Worm (Caenorhabditis elegans) whole organism, L4 larva: Measurements from ENCODE around the gene F09E5.8.
A peak's percentile ranks its signal among the peaks of the same experiment; 100 is the strongest.

ENCODE experiments used
- D1046.2 ChIP-seq: fragments of 200-800 bp; sonication (Bioruptor generic); IDR thresholded peaks from 2 replicates; pipeline ENCODE4 v1.3.6; 2022; ENCODE audit warnings: missing genetic modification characterization, missing compliant biosample characterization
- F10B5.3 ChIP-seq: sonication (generic microtip); optimal IDR thresholded peaks from 2 replicates; lab custom pipeline; 2016; ENCODE audit warnings: mild to moderate bottlenecking, missing genetic modification characterization, missing compliant biosample characterization
- F49E8.2 ChIP-seq: sonication (generic microtip); optimal IDR thresholded peaks from 2 replicates; lab custom pipeline; 2016; ENCODE audit warnings: missing compliant biosample characterization, mild to moderate bottlenecking, missing genetic modification characterization, borderline replicate concordance
- T20F7.1 ChIP-seq: fragments of 200-800 bp; sonication (Bioruptor generic); optimal IDR thresholded peaks from 2 replicates; lab custom pipeline; 2018; ENCODE audit warnings: mild to moderate bottlenecking, missing genetic modification characterization, missing compliant biosample characterization
- T26A8.4 ChIP-seq: fragments of 200-800 bp; sonication (Bioruptor generic); IDR thresholded peaks from 2 replicates; pipeline ENCODE4 v1.3.6; 2022; ENCODE audit warnings: missing genetic modification characterization, missing compliant biosample characterization
- Y75B8A.6 ChIP-seq: fragments of 200-800 bp; sonication (Bioruptor generic); IDR thresholded peaks from 2 replicates; pipeline ENCODE4 v1.3.6; 2022; ENCODE audit warnings: missing genetic modification reagents, missing genetic modification characterization, missing compliant biosample characterization
- ZK337.2 ChIP-seq: fragments of 200-800 bp; sonication (Bioruptor generic); IDR thresholded peaks from 2 replicates; pipeline ENCODE4 v1.3.6; 2022; ENCODE audit warnings: missing genetic modification reagents, missing genetic modification characterization, missing compliant biosample characterization
- ZK546.5 ChIP-seq, 2 experiments: sonication (generic microtip); optimal IDR thresholded peaks; 2 replicates each; lab custom pipeline; 2017; ENCODE audit warnings: missing biosample characterization in 2 of 2, missing genetic modification characterization in 2 of 2
- aly-2 ChIP-seq: sonication (generic microtip); optimal IDR thresholded peaks from 2 replicates; lab custom pipeline; 2018; ENCODE audit warnings: missing biosample characterization, missing genetic modification characterization
- arid-1 ChIP-seq: fragments of 200-800 bp; sonication (Bioruptor generic); conservative IDR thresholded peaks from 2 replicates; pipeline ENCODE4 v1.3.6; 2022; ENCODE audit warnings: missing genetic modification reagents, missing genetic modification characterization, missing compliant biosample characterization
- ceh-32 ChIP-seq: sonication (generic microtip); optimal IDR thresholded peaks from 2 replicates; lab custom pipeline; 2016; ENCODE audit warnings: mild to moderate bottlenecking, missing genetic modification characterization, missing compliant biosample characterization; ENCODE audit not compliant: poor library complexity
- ceh-44 ChIP-seq: fragments of 200-800 bp; sonication (Bioruptor generic); IDR thresholded peaks from 2 replicates; pipeline ENCODE4 v1.3.6; 2022; ENCODE audit warnings: missing genetic modification reagents, missing genetic modification characterization, missing compliant biosample characterization
- ces-1 ChIP-seq: fragments of 150-350 bp; sonication (generic microtip); optimal IDR thresholded peaks from 4 replicates; lab custom pipeline; 2014; ENCODE audit warnings: missing biosample characterization, missing genetic modification reagents, missing genetic modification characterization
- daf-16 ChIP-seq, 3 experiments: sonication (generic microtip); optimal IDR thresholded peaks; 2 replicates each; lab custom pipeline; 2016 to 2017; ENCODE audit warnings: missing genetic modification characterization in 3 of 3, missing genetic modification reagents in 3 of 3, mild to moderate bottlenecking in 2 of 3, missing compliant biosample characterization in 2 of 3, missing biosample characterization in 1 of 3, moderate library complexity in 1 of 3
- dmd-6 ChIP-seq: fragments of 200-800 bp; sonication (Bioruptor generic); IDR thresholded peaks from 2 replicates; pipeline ENCODE4 v1.3.6; 2022; ENCODE audit warnings: missing genetic modification reagents, missing genetic modification characterization, missing compliant biosample characterization
- duxl-1 ChIP-seq: sonication (generic microtip); optimal IDR thresholded peaks from 2 replicates; lab custom pipeline; 2016; ENCODE audit warnings: mild to moderate bottlenecking, missing genetic modification characterization, moderate library complexity, missing compliant biosample characterization; ENCODE audit not compliant: poor library complexity
- fos-1 ChIP-seq: fragments of 150-350 bp; optimal IDR thresholded peaks from 2 replicates; lab custom pipeline; 2014; ENCODE audit warnings: missing biosample characterization, missing genetic modification characterization
- hlh-11 ChIP-seq: fragments of 200-800 bp; sonication (Bioruptor generic); optimal IDR thresholded peaks from 2 replicates; lab custom pipeline; 2018; ENCODE audit warnings: mild to moderate bottlenecking, missing genetic modification characterization, missing compliant biosample characterization
- lin-29 ChIP-seq: fragments of 200-800 bp; sonication (Bioruptor generic); IDR thresholded peaks from 2 replicates; pipeline ENCODE4 v1.3.6; 2022; ENCODE audit warnings: missing genetic modification reagents, missing genetic modification characterization, missing compliant biosample characterization
- lsy-2 ChIP-seq, 2 experiments: fragments of 150-350 bp in 1 of 2; sonication (generic microtip) in 1 of 2; optimal IDR thresholded peaks; 2 replicates each; lab custom pipeline; 2014 to 2017; ENCODE audit warnings: missing biosample characterization in 2 of 2, missing genetic modification characterization in 2 of 2
- nhr-10 ChIP-seq: fragments of 150-350 bp; optimal IDR thresholded peaks from 2 replicates; lab custom pipeline; 2014; ENCODE audit warnings: missing biosample characterization, missing genetic modification characterization
- nhr-11 ChIP-seq: fragments of 150-350 bp; optimal IDR thresholded peaks from 2 replicates; lab custom pipeline; 2014; ENCODE audit warnings: missing biosample characterization, missing genetic modification characterization
- nhr-25 ChIP-seq: sonication (generic microtip); optimal IDR thresholded peaks from 2 replicates; lab custom pipeline; 2017; ENCODE audit warnings: missing genetic modification characterization, mild to moderate bottlenecking, missing compliant biosample characterization, antibody characterized with exemption, moderate library complexity, borderline replicate concordance; ENCODE audit not compliant: insufficient read depth
- nhr-28 ChIP-seq: fragments of 150-350 bp; optimal IDR thresholded peaks from 2 replicates; lab custom pipeline; 2014; ENCODE audit warnings: missing biosample characterization, missing genetic modification characterization
- nhr-48 ChIP-seq: sonication (generic microtip); optimal IDR thresholded peaks from 2 replicates; lab custom pipeline; 2016; ENCODE audit warnings: mild to moderate bottlenecking, missing genetic modification characterization, missing compliant biosample characterization
- pha-4 ChIP-seq, 2 experiments: fragments of 150-350 bp in 1 of 2; fragments of 200-800 bp in 1 of 2; sonication (Bioruptor generic) in 1 of 2; IDR thresholded peaks in 1 of 2; optimal IDR thresholded peaks in 1 of 2; 2 replicates each; pipeline versions ENCODE4 v1.3.6 to Lab custom; 2014 to 2022; ENCODE audit warnings: missing genetic modification characterization in 2 of 2, missing genetic modification reagents in 2 of 2, missing biosample characterization in 1 of 2, missing compliant biosample characterization in 1 of 2
- pqm-1 ChIP-seq: sonication (generic microtip); optimal IDR thresholded peaks from 2 replicates; lab custom pipeline; 2017; ENCODE audit warnings: missing biosample characterization, missing genetic modification characterization
- spr-1 ChIP-seq: sonication (generic microtip); optimal IDR thresholded peaks from 2 replicates; lab custom pipeline; 2016; ENCODE audit warnings: mild to moderate bottlenecking, missing genetic modification characterization, missing compliant biosample characterization
- spr-3 ChIP-seq: fragments of 200-800 bp; sonication (Bioruptor generic); optimal IDR thresholded peaks from 2 replicates; lab custom pipeline; 2018; ENCODE audit warnings: mild to moderate bottlenecking, missing genetic modification characterization, missing compliant biosample characterization
- tag-97 ChIP-seq: fragments of 200-800 bp; sonication (Bioruptor generic); IDR thresholded peaks from 2 replicates; pipeline ENCODE4 v1.3.6; 2022; ENCODE audit warnings: missing genetic modification characterization, missing compliant biosample characterization
- tra-1 ChIP-seq: fragments of 200-800 bp; sonication (Bioruptor generic); IDR thresholded peaks from 2 replicates; pipeline ENCODE4 v1.3.6; 2022; ENCODE audit warnings: missing genetic modification reagents, missing genetic modification characterization, missing compliant biosample characterization
- zfp-2 ChIP-seq: sonication (generic microtip); optimal IDR thresholded peaks from 2 replicates; lab custom pipeline; 2016; ENCODE audit warnings: mild to moderate bottlenecking, missing genetic modification characterization, missing compliant biosample characterization
- ztf-11 ChIP-seq: fragments of 150-350 bp; optimal IDR thresholded peaks from 2 replicates; lab custom pipeline; 2014; ENCODE audit warnings: missing biosample characterization, missing genetic modification characterization

Gene F09E5.8

DNA sequence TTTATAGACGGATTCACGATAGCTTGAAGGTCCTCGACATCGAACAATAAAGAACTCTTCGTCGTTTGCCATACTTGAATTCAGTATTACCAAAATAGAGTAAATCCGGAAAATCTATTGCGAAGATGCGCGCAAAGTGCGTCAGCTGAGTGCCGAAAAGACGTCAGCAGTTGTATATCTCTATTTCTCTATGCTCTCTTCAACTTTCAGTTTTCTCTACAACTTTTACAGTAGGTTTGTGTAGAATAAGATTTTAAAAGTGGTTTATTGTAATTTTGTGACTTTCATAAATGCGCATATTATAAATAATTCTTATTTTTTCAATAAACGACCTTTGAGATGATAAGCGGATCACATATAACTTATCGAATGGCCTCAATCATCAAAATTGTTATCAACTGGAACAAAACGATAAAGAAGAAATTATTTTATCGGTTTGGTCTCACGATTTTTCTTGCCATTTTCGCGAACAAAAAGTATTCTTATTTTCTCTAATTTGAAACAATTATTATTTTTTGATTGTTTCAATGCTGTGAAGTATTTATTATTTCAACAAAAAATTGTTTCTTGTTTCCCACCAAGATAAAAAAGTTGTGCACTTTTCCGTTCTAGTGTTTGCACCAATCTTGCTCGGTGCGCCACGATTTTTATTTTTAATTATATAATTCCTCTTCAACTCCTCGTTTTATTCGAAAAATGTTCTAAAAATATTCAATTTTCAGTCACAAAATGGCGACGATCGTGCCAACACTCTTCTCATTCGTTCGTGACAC is 23.0 kb downstream of the F09E5.8 start, which contains the start of the genes agt-2 and F09E5.3 (continued):
- TF ChIP-seq duxl-1 = peak; percentile 58
- peak; percentile 83 for TF ChIP-seq dmd-6 (GFP tag; lab: Robert Waterston, UW)
- peak; percentile 23 for TF ChIP-seq zfp-2 (tag; lab: Kevin White, UChicago)
- TF ChIP-seq pqm-1 (tag; lab: Kevin White, UChicago) = peak; percentile 74
- peak; percentile 43 for TF ChIP-seq spr-3
- TF ChIP-seq hlh-11 (tag; lab: Kevin White, UChicago) = peak; percentile 83
- TF ChIP-seq ztf-11 (tag; lab: Kevin White, UChicago) = no peak
- TF ChIP-seq T20F7.1 = peak; percentile 80
- no peak for TF ChIP-seq aly-2 (tag; lab: Kevin White, UChicago)
- peak; percentile 89 for TF ChIP-seq nhr-11
- TF ChIP-seq ceh-44 = no peak
- TF ChIP-seq ZK337.2 (GFP tag; lab: Robert Waterston, UW) = no peak
- peak; percentile 65 for TF ChIP-seq pha-4 (GFP tag; IDR thresholded peaks at IDR 0.05; lab: Robert Waterston, UW)
- TF ChIP-seq pha-4 (tag; optimal IDR thresholded peaks at IDR 0.05; lab: Kevin White, UChicago) = peak; percentile 15
- TF ChIP-seq nhr-10 (tag; lab: Kevin White, UChicago) = no peak
- peak; percentile 47 for TF ChIP-seq tra-1 (GFP tag; lab: Robert Waterston, UW)
- peak; percentile 80 for TF ChIP-seq spr-1 (tag; lab: Kevin White, UChicago)
- TF ChIP-seq nhr-25 (tag; lab: Kevin White, UChicago) = peak; percentile 73
- no peak for TF ChIP-seq Y75B8A.6
- TF ChIP-seq ces-1 (GFP tag; lab: Kevin White, UChicago) = peak; percentile 32
- TF ChIP-seq T26A8.4 (GFP tag; lab: Robert Waterston, UW) = peak; percentile 90
- TF ChIP-seq daf-16 (GFP tag; optimal IDR thresholded peaks at IDR 0.05; lab: Kevin White, UChicago) = peak in 1 of 2 experiments; percentile 19
- TF ChIP-seq daf-16 (tag; optimal IDR thresholded peaks at IDR 0.05; lab: Kevin White, UChicago) = peak; percentile 19

DNA sequence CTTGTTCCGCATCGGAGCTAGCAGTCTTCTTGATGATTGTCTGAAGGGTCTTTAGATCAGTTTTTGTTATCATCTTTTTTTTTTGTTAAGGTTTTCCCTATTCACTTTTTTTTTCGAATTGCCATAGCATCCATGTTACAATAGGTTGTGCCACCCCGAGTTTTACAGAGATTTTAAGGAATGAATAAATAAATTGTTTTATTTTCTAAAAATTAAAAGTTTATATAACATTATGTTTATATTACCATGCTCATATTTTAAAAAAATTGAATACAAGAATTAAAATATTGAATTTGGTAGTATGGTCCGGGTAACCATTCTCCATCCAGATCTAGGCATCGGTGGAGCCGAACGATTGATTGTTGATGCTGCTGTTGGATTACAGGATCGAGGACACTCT is 24.5 kb downstream of the F09E5.8 start, which contains the start of gene algn-2:
Gene algn-2 (plus strand): TSS at position 301 of the 400 bp plus-strand sequence.
- TF ChIP-seq spr-3 (no peak), lsy-2 (tag; optimal IDR thresholded peaks at IDR 0.05; lab: Kevin White, UChicago) (no peak), pha-4 (GFP tag; IDR thresholded peaks at IDR 0.05; lab: Robert Waterston, UW) (no peak), pha-4 (tag; optimal IDR thresholded peaks at IDR 0.05; lab: Kevin White, UChicago) (no peak), fos-1 (no peak), lin-29 (GFP tag; lab: Robert Waterston, UW) (no peak), nhr-48 (no peak), arid-1 (GFP tag; lab: Robert Waterston, UW) (no peak), tag-97 (GFP tag; lab: Robert Waterston, UW) (no peak), hlh-11 (tag; lab: Kevin White, UChicago) (no peak), zfp-2 (tag; lab: Kevin White, UChicago) (no peak), F49E8.2 (tag; lab: Kevin White, UChicago) (no peak), ceh-32 (tag; lab: Kevin White, UChicago) (no peak), ZK546.5 (tag; optimal IDR thresholded peaks at IDR 0.05; lab: Kevin White, UChicago) (no peak), F10B5.3 (no peak), nhr-28 (no peak), ces-1 (GFP tag; lab: Kevin White, UChicago) (no peak), D1046.2 (GFP tag; lab: Robert Waterston, UW) (no peak), nhr-11 (no peak)
- TF ChIP-seq, all 104 proteins: peak for 0
